Worm (Caenorhabditis elegans): ENCODE results near the gene C06C3.10.

DNA sequence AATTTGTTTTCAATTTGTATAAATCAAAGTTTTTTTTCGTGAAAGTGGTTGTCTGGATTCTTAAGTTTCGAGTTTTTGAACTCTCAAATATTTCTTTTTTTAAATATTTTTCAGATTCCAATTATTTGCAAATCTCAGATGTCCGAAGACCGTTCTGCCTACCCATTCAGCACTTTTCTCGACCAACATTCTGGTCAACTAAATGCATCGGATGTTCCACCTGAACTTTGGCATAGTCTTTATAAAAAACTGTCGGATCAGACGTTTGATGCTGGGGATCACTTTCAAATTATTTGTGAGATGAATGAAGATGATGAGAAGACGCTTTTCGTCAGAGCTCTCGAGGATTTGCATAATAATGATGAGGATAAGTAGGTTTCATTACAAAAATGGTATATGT lies 38.2 kb downstream of the C06C3.10 start, which contains the start of gene ttll-12:
- no peak for TF ChIP-seq nfya-1 (tag; optimal IDR thresholded peaks at IDR 0.05; ENCODE audit: insufficient read depth)
- no peak for TF ChIP-seq elt-1 (tag; optimal IDR thresholded peaks at IDR 0.05)
- TF ChIP-seq snpc-4 (tag; optimal IDR thresholded peaks at IDR 0.05) = no peak

All from whole organism, L3 larva.